Worm (Caenorhabditis elegans): Measurements from ENCODE around the gene scl-10.

Gene scl-10

ce11 chrIV:13070142-13070541, 21.9 kb downstream of the scl-10 start, which contains the start of gene scl-7:
Gene scl-7 (plus strand): TSS chrIV:13070442.
- no peak for TF ChIP-seq blmp-1 (tag; optimal IDR thresholded peaks at IDR 0.05)
- TF ChIP-seq mep-1 (tag; optimal IDR thresholded peaks at IDR 0.05): no peak
- no peak for TF ChIP-seq lin-13 (tag; optimal IDR thresholded peaks at IDR 0.05)

ce11 chrIV:13071445-13071844, 23.2 kb downstream of the scl-10 start, which contains the start of gene scl-8:
Gene scl-8 (plus strand): TSS chrIV:13071745.
- no peak for TF ChIP-seq nhr-76 (tag; optimal IDR thresholded peaks at IDR 0.05)
- TF ChIP-seq elt-3 (tag; optimal IDR thresholded peaks at IDR 0.05): no peak
- no peak for TF ChIP-seq zip-8 (tag; optimal IDR thresholded peaks at IDR 0.05)
- no peak for TF ChIP-seq ceh-39 (tag; optimal IDR thresholded peaks at IDR 0.05)
- no peak for TF ChIP-seq ham-2 (GFP tag; optimal IDR thresholded peaks at IDR 0.05)
- no peak for TF ChIP-seq pha-4 (tag; optimal IDR thresholded peaks at IDR 0.05)
- TF ChIP-seq ces-1 (GFP tag; optimal IDR thresholded peaks at IDR 0.05): no peak

ce11 chrIV:13075625-13076252, 27.5 kb downstream of the scl-10 start:
- TF ChIP-seq drap-1 (GFP tag; optimal IDR thresholded peaks at IDR 0.05) (no peak), snpc-4 (tag; optimal IDR thresholded peaks at IDR 0.05) (no peak), ces-1 (GFP tag; optimal IDR thresholded peaks at IDR 0.05) (no peak), elt-3 (tag; optimal IDR thresholded peaks at IDR 0.05) (no peak), nhr-76 (tag; optimal IDR thresholded peaks at IDR 0.05) (no peak), flh-1 (GFP tag; optimal IDR thresholded peaks at IDR 0.05) (no peak), bed-3 (GFP tag; optimal IDR thresholded peaks at IDR 0.05) (no peak), pha-4 (tag; optimal IDR thresholded peaks at IDR 0.05) (no peak), sptf-1 (tag; optimal IDR thresholded peaks at IDR 0.05) (no peak), unc-39 (tag; optimal IDR thresholded peaks at IDR 0.05) (no peak), sem-2 (GFP tag; optimal IDR thresholded peaks at IDR 0.05) (no peak), unc-62 (GFP tag; optimal IDR thresholded peaks at IDR 0.05) (no peak)

- TF ChIP-seq ceh-43 (GFP tag; optimal IDR thresholded peaks at IDR 0.05): no peak
Observed at ce11 chrIV:13076620-13077019, 28.4 kb downstream of the scl-10 start, which contains the start of gene C39E9.7. Gene C39E9.7 (minus strand): TSS chrIV:13076720.

- TF ChIP-seq hlh-1 (tag; optimal IDR thresholded peaks at IDR 0.05): no peak
- TF ChIP-seq drap-1 (GFP tag; optimal IDR thresholded peaks at IDR 0.05): no peak
- no peak for TF ChIP-seq ces-1 (GFP tag; optimal IDR thresholded peaks at IDR 0.05)
- TF ChIP-seq mep-1 (tag; optimal IDR thresholded peaks at IDR 0.05): no peak
- TF ChIP-seq sem-2 (GFP tag; optimal IDR thresholded peaks at IDR 0.05): no peak
- TF ChIP-seq ceh-83 (GFP tag; optimal IDR thresholded peaks at IDR 0.05): no peak
- no peak for TF ChIP-seq ceh-43 (GFP tag; optimal IDR thresholded peaks at IDR 0.05)
- no peak for TF ChIP-seq zip-8 (tag; optimal IDR thresholded peaks at IDR 0.05)
- no peak for TF ChIP-seq nhr-2 (tag; optimal IDR thresholded peaks at IDR 0.05)
- no peak for TF ChIP-seq nhr-12 (tag; optimal IDR thresholded peaks at IDR 0.05)
- TF ChIP-seq flh-1 (GFP tag; optimal IDR thresholded peaks at IDR 0.05): no peak
- TF ChIP-seq mab-5 (tag; optimal IDR thresholded peaks at IDR 0.05): no peak
- no peak for TF ChIP-seq unc-120 (tag; optimal IDR thresholded peaks at IDR 0.05; ENCODE audit: poor library complexity, severe bottlenecking)
- TF ChIP-seq unc-39 (tag; optimal IDR thresholded peaks at IDR 0.05): no peak
- TF ChIP-seq lin-32 (GFP tag; optimal IDR thresholded peaks at IDR 0.05): no peak
- TF ChIP-seq nhr-28 (tag; optimal IDR thresholded peaks at IDR 0.05): no peak
- TF ChIP-seq ztf-11 (tag; optimal IDR thresholded peaks at IDR 0.05): no peak
Observed at ce11 chrIV:13077694-13078093, 29.4 kb downstream of the scl-10 start.

ce11 chrIV:13078342-13078741, 30.1 kb downstream of the scl-10 start:
- TF ChIP-seq ceh-43 (GFP tag; optimal IDR thresholded peaks at IDR 0.05): no peak
- TF ChIP-seq nhr-28 (tag; optimal IDR thresholded peaks at IDR 0.05): no peak
- no peak for TF ChIP-seq drap-1 (GFP tag; optimal IDR thresholded peaks at IDR 0.05)
- no peak for TF ChIP-seq ztf-11 (tag; optimal IDR thresholded peaks at IDR 0.05)
- TF ChIP-seq sptf-1 (tag; optimal IDR thresholded peaks at IDR 0.05): no peak
- no peak for TF ChIP-seq mls-2 (tag; optimal IDR thresholded peaks at IDR 0.05)
- TF ChIP-seq hlh-1 (tag; optimal IDR thresholded peaks at IDR 0.05): no peak
- no peak for TF ChIP-seq ham-2 (GFP tag; optimal IDR thresholded peaks at IDR 0.05)
- TF ChIP-seq elt-1 (tag; optimal IDR thresholded peaks at IDR 0.05; ENCODE audit: borderline replicate concordance, insufficient read depth): no peak
- no peak for TF ChIP-seq blmp-1 (tag; optimal IDR thresholded peaks at IDR 0.05)
- no peak for TF ChIP-seq mab-5 (tag; optimal IDR thresholded peaks at IDR 0.05)
- TF ChIP-seq nhr-76 (tag; optimal IDR thresholded peaks at IDR 0.05): no peak
- TF ChIP-seq nhr-2 (tag; optimal IDR thresholded peaks at IDR 0.05): no peak
- no peak for TF ChIP-seq ceh-39 (tag; optimal IDR thresholded peaks at IDR 0.05)
- TF ChIP-seq unc-62 (GFP tag; optimal IDR thresholded peaks at IDR 0.05): no peak
- no peak for TF ChIP-seq nhr-12 (tag; optimal IDR thresholded peaks at IDR 0.05)
- no peak for TF ChIP-seq mep-1 (tag; optimal IDR thresholded peaks at IDR 0.05)
- TF ChIP-seq flh-1 (GFP tag; optimal IDR thresholded peaks at IDR 0.05): no peak
- no peak for TF ChIP-seq cnd-1 (tag; optimal IDR thresholded peaks at IDR 0.05)
- TF ChIP-seq tbx-8 (GFP tag; optimal IDR thresholded peaks at IDR 0.05): no peak
